Fruit fly (Drosophila melanogaster) whole organism, embryonic: Measurements from ENCODE around the gene CG17777.

Experiments
- Ada2b ChIP-seq: fragments of 200-800 bp; sonication (Bioruptor generic); IDR thresholded peaks from 2 replicates; pipeline ENCODE4 v1.3.6; 2022; ENCODE audit warnings: missing biosample characterization, missing genetic modification characterization
- CG10979 ChIP-seq: fragments of 200-800 bp; sonication (Bioruptor generic); optimal IDR thresholded peaks from 2 replicates; lab custom pipeline; 2018; ENCODE audit warnings: missing biosample characterization, mild to moderate bottlenecking, missing genetic modification characterization, moderate library complexity
- CG12391 ChIP-seq: fragments of 200-800 bp; sonication (Bioruptor generic); optimal IDR thresholded peaks from 3 replicates; lab custom pipeline; 2018; ENCODE audit warnings: missing biosample characterization, mild to moderate bottlenecking, missing genetic modification characterization, moderate library complexity
- CG15514 ChIP-seq: fragments of 200-800 bp; sonication (Bioruptor generic); optimal IDR thresholded peaks from 3 replicates; lab custom pipeline; 2017; ENCODE audit warnings: missing biosample characterization, missing genetic modification characterization, mild to moderate bottlenecking, moderate library complexity, missing genetic modification reagents
- CG17361 ChIP-seq: fragments of 200-800 bp; sonication (Bioruptor generic); IDR thresholded peaks from 3 replicates; pipeline ENCODE4 v1.3.6; 2022; ENCODE audit warnings: missing biosample characterization, missing genetic modification characterization
- CG18262 ChIP-seq: fragments of 200-800 bp; optimal IDR thresholded peaks from 3 replicates; lab custom pipeline; 2019; ENCODE audit warnings: missing biosample characterization, mild to moderate bottlenecking, missing genetic modification characterization, moderate library complexity
- CG2116 ChIP-seq: fragments of 200-800 bp; sonication (Bioruptor generic); optimal IDR thresholded peaks from 3 replicates; lab custom pipeline; 2018; ENCODE audit warnings: missing biosample characterization, mild to moderate bottlenecking, missing genetic modification characterization
- CG30403 ChIP-seq: fragments of 200-800 bp; sonication (Bioruptor generic); optimal IDR thresholded peaks from 3 replicates; lab custom pipeline; 2016; ENCODE audit warnings: missing biosample characterization, missing genetic modification characterization
- CG3065 ChIP-seq: fragments of 200-800 bp; sonication (Bioruptor generic); optimal IDR thresholded peaks from 2 replicates; lab custom pipeline; 2016; ENCODE audit warnings: missing biosample characterization, missing genetic modification characterization
- CG32532 ChIP-seq: fragments of 200-800 bp; sonication (Bioruptor generic); IDR thresholded peaks from 2 replicates; pipeline ENCODE4 v1.3.6; 2022; ENCODE audit warnings: missing biosample characterization, missing genetic modification characterization
- CG34376 ChIP-seq: fragments of 200-800 bp; sonication (Bioruptor generic); optimal IDR thresholded peaks from 2 replicates; lab custom pipeline; 2018; ENCODE audit warnings: missing biosample characterization, mild to moderate bottlenecking, missing genetic modification characterization
- CG3847 ChIP-seq: fragments of 200-800 bp; sonication (Bioruptor generic); IDR thresholded peaks from 2 replicates; pipeline ENCODE4 v1.3.6; 2022; ENCODE audit warnings: missing biosample characterization, missing genetic modification characterization
- CG4360 ChIP-seq: fragments of 200-800 bp; sonication (Bioruptor generic); IDR thresholded peaks from 2 replicates; pipeline ENCODE4 v1.3.6; 2022; ENCODE audit warnings: missing biosample characterization, missing genetic modification characterization
- CG7928 ChIP-seq: fragments of 200-800 bp; sonication (Bioruptor generic); optimal IDR thresholded peaks from 2 replicates; lab custom pipeline; 2017; ENCODE audit warnings: missing biosample characterization, mild to moderate bottlenecking, missing genetic modification characterization
- CG9932 ChIP-seq: fragments of 200-800 bp; sonication (Bioruptor generic); IDR thresholded peaks from 2 replicates; pipeline ENCODE4 v1.3.6; 2022; ENCODE audit warnings: missing biosample characterization, missing genetic modification characterization
- Doc3 ChIP-seq: fragments of 200-800 bp; sonication (Bioruptor generic); IDR thresholded peaks from 3 replicates; pipeline ENCODE4 v1.3.6; 2022; ENCODE audit warnings: missing biosample characterization, missing genetic modification characterization; ENCODE audit not compliant: partially characterized antibody
- Dp ChIP-seq: fragments of 200-800 bp; sonication (Bioruptor generic); optimal IDR thresholded peaks from 2 replicates; lab custom pipeline; 2018; ENCODE audit warnings: missing biosample characterization, mild to moderate bottlenecking, missing genetic modification characterization, moderate library complexity
- E2f1 ChIP-seq: fragments of 200-800 bp; sonication (Bioruptor generic); IDR thresholded peaks from 2 replicates; pipeline ENCODE4 v1.3.6; 2022; ENCODE audit warnings: missing biosample characterization, missing genetic modification characterization
- Fer1 ChIP-seq: fragments of 200-800 bp; sonication (Bioruptor generic); optimal IDR thresholded peaks from 2 replicates; lab custom pipeline; 2017; ENCODE audit warnings: missing biosample characterization, mild to moderate bottlenecking, missing genetic modification characterization
- Fer2 ChIP-seq: fragments of 200-800 bp; sonication (Bioruptor generic); optimal IDR thresholded peaks from 2 replicates; lab custom pipeline; 2018; ENCODE audit warnings: missing biosample characterization, mild to moderate bottlenecking, missing genetic modification characterization, moderate library complexity
- HLH4C ChIP-seq: fragments of 200-800 bp; sonication (Bioruptor generic); IDR thresholded peaks from 3 replicates; pipeline ENCODE4 v1.3.6; 2022; ENCODE audit warnings: missing biosample characterization, missing genetic modification characterization; ENCODE audit not compliant: partially characterized antibody
- Hr51 ChIP-seq, 2 experiments: fragments of 200-800 bp; sonication (Bioruptor generic); optimal IDR thresholded peaks; 2 replicates in 1 of 2; 3 replicates in 1 of 2; lab custom pipeline; 2016 to 2018; ENCODE audit warnings: missing biosample characterization in 2 of 2, missing genetic modification characterization in 2 of 2, mild to moderate bottlenecking in 1 of 2, moderate library complexity in 1 of 2
- Med ChIP-seq: fragments of 200-800 bp; sonication (Bioruptor generic); peaks from one replicate; lab custom pipeline; 2016; ENCODE audit warnings: missing biosample characterization, missing genetic modification characterization, mild to moderate bottlenecking, inconsistent platforms, moderate library complexity
- NK7.1 ChIP-seq: fragments of 200-800 bp; sonication (Bioruptor generic); optimal IDR thresholded peaks from 3 replicates; lab custom pipeline; 2016; ENCODE audit warnings: missing biosample characterization, missing genetic modification characterization
- Neu2 ChIP-seq: fragments of 200-800 bp; sonication (Bioruptor generic); optimal IDR thresholded peaks from 3 replicates; lab custom pipeline; 2016; ENCODE audit warnings: missing biosample characterization, missing genetic modification characterization, borderline replicate concordance
- Nf-YB ChIP-seq: fragments of 200-800 bp; sonication (Bioruptor generic); optimal IDR thresholded peaks from 3 replicates; lab custom pipeline; 2019; ENCODE audit warnings: missing biosample characterization, mild to moderate bottlenecking, missing genetic modification characterization, moderate library complexity
- Stat92E ChIP-seq, 3 experiments: fragments of >200 bp in 2 of 3; fragments of 200-800 bp in 1 of 3; sonication (Bioruptor generic) in 1 of 3; optimal IDR thresholded peaks; 2 replicates each; lab custom pipeline; 2017 to 2019; ENCODE audit warnings: missing biosample characterization in 3 of 3, missing genetic modification characterization in 3 of 3, mild to moderate bottlenecking in 1 of 3, moderate library complexity in 1 of 3
- Trl ChIP-seq, 3 experiments: fragments of >200 bp in 2 of 3; fragments of 200-800 bp in 1 of 3; sonication (Bioruptor generic) in 1 of 3; optimal IDR thresholded peaks; 2 replicates in 1 of 3; 3 replicates in 2 of 3; lab custom pipeline; 2016 to 2017; ENCODE audit warnings: missing biosample characterization in 1 of 3, missing genetic modification characterization in 1 of 3
- Vsx1 ChIP-seq: fragments of 200-800 bp; sonication (Bioruptor generic); optimal IDR thresholded peaks from 2 replicates; lab custom pipeline; 2017; ENCODE audit warnings: missing biosample characterization, mild to moderate bottlenecking, missing genetic modification characterization, missing genetic modification reagents
- Xrp1 ChIP-seq: fragments of 200-800 bp; sonication (Bioruptor generic); IDR thresholded peaks from 2 replicates; pipeline ENCODE4 v1.3.6; 2022; ENCODE audit warnings: missing biosample characterization, missing genetic modification characterization
- ac ChIP-seq: fragments of 200-800 bp; sonication (Bioruptor generic); optimal IDR thresholded peaks from 3 replicates; lab custom pipeline; 2017; ENCODE audit warnings: missing biosample characterization, mild to moderate bottlenecking, missing genetic modification characterization
- ara ChIP-seq: fragments of 200-800 bp; sonication (Bioruptor generic); IDR thresholded peaks from 2 replicates; pipeline ENCODE4 v1.3.6; 2022; ENCODE audit warnings: missing biosample characterization, missing genetic modification characterization
- crol ChIP-seq: fragments of 200-800 bp; sonication (Bioruptor generic); IDR thresholded peaks from 2 replicates; pipeline ENCODE4 v1.3.6; 2022; ENCODE audit warnings: missing biosample characterization, missing genetic modification characterization
- dmrt11E ChIP-seq: fragments of 200-800 bp; sonication (Bioruptor generic); optimal IDR thresholded peaks from 3 replicates; lab custom pipeline; 2018; ENCODE audit warnings: missing biosample characterization, mild to moderate bottlenecking, missing genetic modification characterization, moderate library complexity
- dmrt99B ChIP-seq: fragments of 200-800 bp; sonication (Bioruptor generic); optimal IDR thresholded peaks from 2 replicates; lab custom pipeline; 2018; ENCODE audit warnings: missing biosample characterization, mild to moderate bottlenecking, missing genetic modification characterization, moderate library complexity
- grau ChIP-seq: fragments of 200-800 bp; optimal IDR thresholded peaks from 3 replicates; lab custom pipeline; 2019; ENCODE audit warnings: missing biosample characterization, mild to moderate bottlenecking, missing genetic modification characterization, moderate library complexity
- hkb ChIP-seq, 2 experiments: fragments of 200-800 bp in 1 of 2; fragments of >200 bp in 1 of 2; sonication (Bioruptor generic) in 1 of 2; IDR thresholded peaks in 1 of 2; optimal IDR thresholded peaks in 1 of 2; 2 replicates each; pipeline versions ENCODE4 v1.3.6 to Lab custom; 2017 to 2022; ENCODE audit warnings: missing biosample characterization in 1 of 2, missing genetic modification characterization in 1 of 2
- hth ChIP-seq: fragments of >200 bp; optimal IDR thresholded peaks from 2 replicates; lab custom pipeline; 2017; ENCODE audit warnings: inconsistent platforms
- maf-S ChIP-seq: fragments of 200-800 bp; sonication (Bioruptor generic); optimal IDR thresholded peaks from 2 replicates; lab custom pipeline; 2016; ENCODE audit warnings: missing biosample characterization, missing genetic modification characterization
- nerfin-2 ChIP-seq: fragments of 200-800 bp; sonication (Bioruptor generic); IDR thresholded peaks from 2 replicates; pipeline ENCODE4 v1.3.6; 2022; ENCODE audit warnings: missing biosample characterization, missing genetic modification characterization; ENCODE audit not compliant: partially characterized antibody
- odd ChIP-seq: fragments of 200-800 bp; sonication (Bioruptor generic); optimal IDR thresholded peaks from 2 replicates; lab custom pipeline; 2017; ENCODE audit warnings: missing biosample characterization, mild to moderate bottlenecking, missing genetic modification characterization
- pan ChIP-seq, 4 experiments: fragments of >200 bp in 3 of 4; fragments of 200-800 bp in 1 of 4; sonication (Bioruptor generic) in 1 of 4; optimal IDR thresholded peaks in 3 of 4; IDR thresholded peaks in 1 of 4; 2 replicates each; pipeline versions ENCODE4 v1.3.6 to Lab custom; 2017 to 2022; ENCODE audit warnings: missing biosample characterization in 2 of 4, missing genetic modification characterization in 2 of 4, mixed read lengths in 1 of 4
- shn ChIP-seq: fragments of 200-800 bp; sonication (Bioruptor generic); optimal IDR thresholded peaks from 3 replicates; lab custom pipeline; 2016; ENCODE audit warnings: missing biosample characterization, missing genetic modification characterization
- sisA ChIP-seq: fragments of 200-800 bp; sonication (Bioruptor generic); IDR thresholded peaks from 2 replicates; pipeline ENCODE4 v1.3.6; 2022; ENCODE audit warnings: missing biosample characterization, missing genetic modification characterization
- slbo ChIP-seq: fragments of 200-800 bp; sonication (Bioruptor generic); IDR thresholded peaks from 2 replicates; pipeline ENCODE4 v1.3.6; 2022; ENCODE audit warnings: missing biosample characterization, missing genetic modification characterization
- sr ChIP-seq: fragments of 200-800 bp; sonication (Bioruptor generic); IDR thresholded peaks from 3 replicates; pipeline ENCODE4 v1.3.6; 2022; ENCODE audit warnings: missing biosample characterization, missing genetic modification characterization
- trh ChIP-seq: fragments of 200-800 bp; sonication (Bioruptor generic); optimal IDR thresholded peaks from 2 replicates; lab custom pipeline; 2016; ENCODE audit warnings: missing biosample characterization, missing genetic modification characterization
- wdn ChIP-seq: fragments of 200-800 bp; sonication (Bioruptor generic); IDR thresholded peaks from 2 replicates; pipeline ENCODE4 v1.3.6; 2022; ENCODE audit warnings: missing biosample characterization, missing genetic modification characterization
- zfh2 ChIP-seq: fragments of 200-800 bp; sonication (Bioruptor generic); optimal IDR thresholded peaks from 2 replicates; lab custom pipeline; 2016; ENCODE audit warnings: missing biosample characterization, missing genetic modification characterization

CG17777 gene

DNA sequence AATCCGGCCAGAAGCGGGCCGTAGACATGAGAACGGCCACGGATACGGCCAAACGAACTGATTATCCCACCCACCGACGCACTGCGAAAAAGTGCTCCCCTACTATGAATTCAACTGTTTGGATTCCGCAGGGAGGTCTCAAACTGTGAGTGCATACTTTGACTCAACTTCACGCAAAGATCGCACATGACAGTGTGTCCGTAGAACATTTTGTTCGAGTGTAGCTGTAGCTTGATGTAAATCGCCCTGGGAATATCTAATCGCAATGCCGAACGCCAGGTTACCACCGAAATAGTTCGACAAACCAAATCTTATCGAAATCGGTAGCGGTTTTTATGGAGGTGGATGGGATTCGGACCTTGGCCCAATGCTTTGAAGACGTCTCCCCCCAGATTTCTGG, 25.6 kb upstream of the CG17777 start (continued):
- TF ChIP-seq CG32532 (GFP tag; lab: Robert Waterston, UW) (peak; percentile 37; the same call in 1 of the 2 replicates), trh (GFP tag; lab: Kevin White, UChicago) (no peak), CG12391 (tag; lab: Kevin White, UChicago) (no peak), CG30403 (no peak), hth (lab: Kevin White, UChicago) (no peak), shn (GFP tag; lab: Kevin White, UChicago) (no peak), dmrt99B (no peak), Fer1 (GFP tag; lab: Kevin White, UChicago) (peak; percentile 52), Neu2 (no peak), ac (no peak), CG3847 (GFP tag; lab: Robert Waterston, UW) (no peak), slbo (GFP tag; lab: Robert Waterston, UW) (peak; percentile 52; the same call in 1 of the 2 replicates), odd (GFP tag; lab: Kevin White, UChicago) (no peak), Nf-YB (GFP tag; lab: Kevin White, UChicago) (no peak), Dp (no peak), pan (optimal IDR thresholded peaks at IDR 0.05; lab: Kevin White, UChicago) (no peak), pan (GFP tag; optimal IDR thresholded peaks at IDR 0.05 in 1 of 2, IDR thresholded peaks at IDR 0.05 in 1 of 2) (peak in 1 of 2 experiments; percentile 31), CG3065 (GFP tag; lab: Kevin White, UChicago) (no peak), Ada2b (0 out of 2 replicates have a peak, but pooled peaks have one; percentile 10), ara (GFP tag; lab: Robert Waterston, UW) (no peak), HLH4C (GFP tag; lab: Robert Waterston, UW) (no peak), E2f1 (GFP tag; lab: Robert Waterston, UW) (no peak), NK7.1 (no peak), CG7928 (GFP tag; lab: Kevin White, UChicago) (no peak), Vsx1 (GFP tag; lab: Kevin White, UChicago) (no peak), wdn (GFP tag; lab: Robert Waterston, UW) (no peak), Doc3 (no peak), zfh2 (GFP tag; lab: Kevin White, UChicago) (no peak), crol (GFP tag; lab: Robert Waterston, UW) (no peak), sr (GFP tag; lab: Robert Waterston, UW) (no peak), Trl (optimal IDR thresholded peaks at IDR 0.05; lab: Kevin White, UChicago) (no peak), Trl (GFP tag; optimal IDR thresholded peaks at IDR 0.05; lab: Kevin White, UChicago) (no peak), grau (tag; lab: Kevin White, UChicago) (peak; percentile 8), CG2116 (no peak), nerfin-2 (GFP tag; lab: Robert Waterston, UW) (no peak), hkb (optimal IDR thresholded peaks at IDR 0.05; lab: Kevin White, UChicago) (no peak), hkb (GFP tag; IDR thresholded peaks at IDR 0.05; lab: Robert Waterston, UW) (no peak), CG10979 (tag; lab: Kevin White, UChicago) (no peak), CG9932 (GFP tag; lab: Robert Waterston, UW) (peak; percentile 37; the same call in 1 of the 2 replicates), Hr51 (GFP tag; optimal IDR thresholded peaks at IDR 0.05; lab: Kevin White, UChicago) (no peak), CG15514 (GFP tag; lab: Kevin White, UChicago) (peak; percentile 30), sisA (GFP tag; lab: Robert Waterston, UW) (no peak), CG17361 (GFP tag; lab: Robert Waterston, UW) (no peak), Stat92E (GFP tag; optimal IDR thresholded peaks at IDR 0.05; lab: Kevin White, UChicago) (no peak), Xrp1 (GFP tag; lab: Robert Waterston, UW) (no peak; the same call in 1 of the 2 replicates), CG34376 (GFP tag; lab: Kevin White, UChicago) (peak; percentile 63), CG4360 (GFP tag; lab: Robert Waterston, UW) (no peak), CG18262 (tag; lab: Kevin White, UChicago) (no peak), Med (GFP tag; lab: Kevin White, UChicago) (peak; percentile 72), maf-S (GFP tag; lab: Kevin White, UChicago) (no peak), dmrt11E (tag; lab: Kevin White, UChicago) (no peak), Fer2 (tag; lab: Kevin White, UChicago) (no peak)
